Worm (Caenorhabditis elegans) whole organism, L2 larva: ENCODE data around the gene C06A1.6.
A peak's percentile ranks its signal among the peaks of the same experiment; 100 is the strongest.

Source experiments
- C34F6.9 ChIP-seq: fragments of 150-350 bp; optimal IDR thresholded peaks from 2 replicates; lab custom pipeline; 2014; ENCODE audit warnings: missing biosample characterization, missing genetic modification characterization
- R02D3.7 ChIP-seq: fragments of 150-350 bp; optimal IDR thresholded peaks from 2 replicates; lab custom pipeline; 2014; ENCODE audit warnings: missing biosample characterization, missing genetic modification characterization
- Y55F3AM.14 ChIP-seq: fragments of 200-800 bp; sonication (Bioruptor generic); optimal IDR thresholded peaks from 2 replicates; lab custom pipeline; 2018; ENCODE audit warnings: mild to moderate bottlenecking, missing genetic modification characterization, missing compliant biosample characterization
- alr-1 ChIP-seq: fragments of 150-350 bp; optimal IDR thresholded peaks from 2 replicates; lab custom pipeline; 2014; ENCODE audit warnings: missing biosample characterization, missing genetic modification characterization
- aly-2 ChIP-seq: fragments of 150-350 bp; optimal IDR thresholded peaks from 2 replicates; lab custom pipeline; 2014; ENCODE audit warnings: missing biosample characterization, missing genetic modification characterization
- ceh-16 ChIP-seq: fragments of 150-350 bp; optimal IDR thresholded peaks from 2 replicates; lab custom pipeline; 2014; ENCODE audit warnings: missing biosample characterization, missing genetic modification characterization
- ceh-82 ChIP-seq: fragments of 150-350 bp; optimal IDR thresholded peaks from 2 replicates; lab custom pipeline; 2014; ENCODE audit warnings: missing biosample characterization, missing genetic modification characterization
- crh-2 ChIP-seq: sonication (generic microtip); optimal IDR thresholded peaks from 2 replicates; lab custom pipeline; 2017; ENCODE audit warnings: missing biosample characterization, missing genetic modification characterization
- egl-27 ChIP-seq: sonication (generic microtip); optimal IDR thresholded peaks from 3 replicates; lab custom pipeline; 2017; ENCODE audit warnings: missing biosample characterization, missing genetic modification reagents, missing genetic modification characterization
- elt-1 ChIP-seq: fragments of 150-350 bp; optimal IDR thresholded peaks from 2 replicates; lab custom pipeline; 2014; ENCODE audit warnings: missing biosample characterization, missing genetic modification characterization
- elt-3 ChIP-seq: sonication (generic microtip); optimal IDR thresholded peaks from 2 replicates; lab custom pipeline; 2017; ENCODE audit warnings: missing biosample characterization, missing genetic modification characterization
- fos-1 ChIP-seq: fragments of 150-350 bp; optimal IDR thresholded peaks from 2 replicates; lab custom pipeline; 2014; ENCODE audit warnings: missing biosample characterization, missing genetic modification characterization
- gmeb-1 ChIP-seq: fragments of 150-350 bp; optimal IDR thresholded peaks from 2 replicates; lab custom pipeline; 2014; ENCODE audit warnings: missing biosample characterization, missing genetic modification characterization
- lin-13 ChIP-seq: fragments of 150-350 bp; optimal IDR thresholded peaks from 2 replicates; lab custom pipeline; 2014; ENCODE audit warnings: missing biosample characterization, missing genetic modification reagents, missing genetic modification characterization
- lin-39 ChIP-seq: fragments of 150-350 bp; optimal IDR thresholded peaks from 2 replicates; lab custom pipeline; 2014; ENCODE audit warnings: missing biosample characterization, missing genetic modification reagents, missing genetic modification characterization
- mab-5 ChIP-seq: fragments of 150-350 bp; optimal IDR thresholded peaks from 2 replicates; lab custom pipeline; 2014; ENCODE audit warnings: missing biosample characterization, missing genetic modification characterization
- mbf-1 ChIP-seq: sonication (generic microtip); optimal IDR thresholded peaks from 2 replicates; lab custom pipeline; 2017; ENCODE audit warnings: missing biosample characterization, missing genetic modification characterization
- mdl-1 ChIP-seq, 2 experiments: fragments of 150-350 bp in 1 of 2; sonication (generic microtip) in 1 of 2; optimal IDR thresholded peaks; 2 replicates each; lab custom pipeline; 2017; ENCODE audit warnings: missing biosample characterization in 2 of 2, missing genetic modification characterization in 2 of 2
- nhr-10 ChIP-seq: sonication (generic microtip); optimal IDR thresholded peaks from 2 replicates; lab custom pipeline; 2017; ENCODE audit warnings: missing biosample characterization, missing genetic modification characterization
- nhr-11 ChIP-seq: fragments of 150-350 bp; optimal IDR thresholded peaks from 2 replicates; lab custom pipeline; 2014; ENCODE audit warnings: missing biosample characterization, missing genetic modification characterization
- nhr-12 ChIP-seq: fragments of 150-350 bp; optimal IDR thresholded peaks from 2 replicates; lab custom pipeline; 2014; ENCODE audit warnings: missing biosample characterization, missing genetic modification characterization
- nhr-129 ChIP-seq: fragments of 150-350 bp; optimal IDR thresholded peaks from 2 replicates; lab custom pipeline; 2014; ENCODE audit warnings: missing biosample characterization, missing genetic modification characterization
- nhr-6 ChIP-seq: fragments of 150-350 bp; optimal IDR thresholded peaks from 2 replicates; lab custom pipeline; 2014; ENCODE audit warnings: missing biosample characterization, missing genetic modification characterization
- nhr-77 ChIP-seq: fragments of 150-350 bp; optimal IDR thresholded peaks from 2 replicates; lab custom pipeline; 2014; ENCODE audit warnings: missing biosample characterization, missing genetic modification characterization
- peb-1 ChIP-seq: fragments of 150-350 bp; optimal IDR thresholded peaks from 2 replicates; lab custom pipeline; 2014; ENCODE audit warnings: missing biosample characterization, missing genetic modification characterization
- sem-4 ChIP-seq: fragments of 150-350 bp; optimal IDR thresholded peaks from 2 replicates; lab custom pipeline; 2014; ENCODE audit warnings: missing biosample characterization, missing genetic modification reagents, missing genetic modification characterization
- skn-1 ChIP-seq: sonication (generic microtip); optimal IDR thresholded peaks from 2 replicates; lab custom pipeline; 2017; ENCODE audit warnings: missing biosample characterization, missing genetic modification characterization
- sma-3 ChIP-seq: sonication (generic microtip); optimal IDR thresholded peaks from 2 replicates; lab custom pipeline; 2016; ENCODE audit warnings: missing genetic modification reagents, missing genetic modification characterization, missing compliant biosample characterization
- sma-9 ChIP-seq, 2 experiments: fragments of 150-350 bp in 1 of 2; sonication (generic microtip) in 1 of 2; optimal IDR thresholded peaks; 2 replicates each; lab custom pipeline; 2014 to 2016; ENCODE audit warnings: missing genetic modification characterization in 2 of 2, mild to moderate bottlenecking in 1 of 2, missing biosample characterization in 1 of 2, missing compliant biosample characterization in 1 of 2, missing genetic modification reagents in 1 of 2, moderate library complexity in 1 of 2
- snpc-4 ChIP-seq: fragments of 150-350 bp; optimal IDR thresholded peaks from 2 replicates; lab custom pipeline; 2014; ENCODE audit warnings: missing biosample characterization, missing genetic modification characterization
- unc-39 ChIP-seq: fragments of 150-350 bp; optimal IDR thresholded peaks from 2 replicates; lab custom pipeline; 2014; ENCODE audit warnings: missing biosample characterization, missing genetic modification characterization
- unc-55 ChIP-seq: fragments of 150-350 bp; sonication (generic microtip); optimal IDR thresholded peaks from 3 replicates; lab custom pipeline; 2014; ENCODE audit warnings: missing biosample characterization, missing genetic modification reagents, missing genetic modification characterization
- unc-62 ChIP-seq: fragments of 150-350 bp; optimal IDR thresholded peaks from 2 replicates; lab custom pipeline; 2014; ENCODE audit warnings: missing biosample characterization, missing genetic modification reagents, missing genetic modification characterization
- zag-1 ChIP-seq: fragments of 150-350 bp; optimal IDR thresholded peaks from 2 replicates; lab custom pipeline; 2014; ENCODE audit warnings: missing biosample characterization, missing genetic modification characterization
- ztf-1 ChIP-seq: fragments of 200-800 bp; sonication (Bioruptor generic); conservative IDR thresholded peaks from 2 replicates; pipeline ENCODE4 v1.3.6; 2022; ENCODE audit warnings: missing genetic modification characterization, missing compliant biosample characterization
- ztf-11 ChIP-seq: sonication (generic microtip); optimal IDR thresholded peaks from 2 replicates; lab custom pipeline; 2017; ENCODE audit warnings: missing biosample characterization, missing genetic modification characterization
- ztf-4 ChIP-seq: fragments of 150-350 bp; optimal IDR thresholded peaks from 2 replicates; lab custom pipeline; 2014; ENCODE audit warnings: missing biosample characterization, missing genetic modification characterization

Gene C06A1.6

DNA sequence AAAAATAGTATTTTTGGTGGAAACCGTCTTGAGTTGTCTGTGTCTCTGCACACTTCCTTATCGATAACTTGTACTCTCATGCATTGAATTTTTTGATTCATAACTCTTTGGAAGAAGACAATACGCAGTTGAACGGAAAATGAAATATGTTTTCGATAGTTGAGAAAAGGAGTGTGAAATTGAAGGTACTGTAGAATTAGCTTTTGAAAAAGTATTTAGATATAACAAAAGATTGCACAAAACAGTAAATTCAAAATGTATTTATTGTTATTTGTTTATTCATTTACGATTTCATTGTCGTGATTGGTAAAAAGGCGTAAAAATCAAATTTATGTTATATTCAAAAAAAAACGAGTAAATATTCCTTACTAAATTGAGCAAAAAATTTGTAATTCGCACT, 32.0 kb upstream of the C06A1.6 start, which contains the start of gene C14A4.7:
TSS of gene C14A4.7 (minus strand) at position 101 of the 400 bp plus-strand sequence.
- no peak for TF ChIP-seq ceh-82 (tag; lab: Kevin White, UChicago)
- peak; percentile 37 for TF ChIP-seq fos-1 (tag; lab: Kevin White, UChicago)
- TF ChIP-seq, all 48 proteins: peak for 1

ce11 chrII:10594758-10595157, 30.3 kb upstream of the C06A1.6 start, which contains the start of gene C14A4.6:
C14A4.6 (minus strand) TSS chrII:10594776.
- no peak for TF ChIP-seq lin-39 (tag; lab: Kevin White, UChicago)
- peak; percentile 54 for TF ChIP-seq crh-2
- TF ChIP-seq unc-55 (GFP tag; lab: Kevin White, UChicago) = no peak
- TF ChIP-seq ztf-1 (GFP tag; lab: Robert Waterston, UW) = no peak
- TF ChIP-seq ztf-11 (tag; lab: Kevin White, UChicago) = no peak
- peak; percentile 74 for TF ChIP-seq fos-1 (tag; lab: Kevin White, UChicago)
- TF ChIP-seq, all 48 proteins: peak for 2

- no peak for TF ChIP-seq mab-5 (tag; lab: Kevin White, UChicago)
- no peak for TF ChIP-seq ceh-16 (tag; lab: Kevin White, UChicago)
- no peak for TF ChIP-seq snpc-4 (tag; lab: Kevin White, UChicago)
- no peak for TF ChIP-seq gmeb-1 (tag; lab: Kevin White, UChicago)
- TF ChIP-seq nhr-77 (tag; lab: Kevin White, UChicago) = no peak
- TF ChIP-seq ztf-4 (tag; lab: Kevin White, UChicago) = no peak
- TF ChIP-seq alr-1 (tag; lab: Kevin White, UChicago) = no peak
- no peak for TF ChIP-seq elt-1 (tag; lab: Kevin White, UChicago)
- TF ChIP-seq R02D3.7 (tag; lab: Kevin White, UChicago) = no peak
- TF ChIP-seq unc-55 (GFP tag; lab: Kevin White, UChicago) = no peak
- no peak for TF ChIP-seq egl-27 (tag; lab: Kevin White, UChicago)
- no peak for TF ChIP-seq unc-62 (GFP tag; lab: Kevin White, UChicago)
- no peak for TF ChIP-seq crh-2
- no peak for TF ChIP-seq sem-4 (tag; lab: Kevin White, UChicago)
- no peak for TF ChIP-seq nhr-129 (tag; lab: Kevin White, UChicago)
- no peak for TF ChIP-seq sma-9 (GFP tag; optimal IDR thresholded peaks at IDR 0.05; lab: Kevin White, UChicago)
- no peak for TF ChIP-seq sma-9 (tag; optimal IDR thresholded peaks at IDR 0.05; lab: Kevin White, UChicago)
- TF ChIP-seq, all 48 proteins: peak for 0
Measured at ce11 chrII:10594312-10594711, 29.8 kb upstream of the C06A1.6 start.

DNA sequence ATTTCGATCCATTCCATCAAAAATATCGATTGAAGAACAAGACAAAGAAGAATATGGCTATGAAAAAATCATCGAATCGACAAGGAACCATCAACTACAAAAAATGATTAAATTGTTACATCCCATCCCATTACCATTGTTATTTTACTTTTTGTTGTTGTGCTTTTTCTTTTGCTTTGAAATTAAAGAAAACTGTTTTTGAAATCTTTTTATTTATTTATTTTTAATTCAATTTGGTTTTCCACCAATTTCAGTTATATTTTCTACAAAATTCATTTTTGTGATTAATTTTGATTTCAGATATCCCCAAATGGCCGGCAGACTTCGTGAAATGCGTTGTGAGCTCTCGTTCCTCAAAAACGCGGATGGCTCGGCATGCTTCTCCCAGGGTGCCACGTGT, 28.0 kb upstream of the C06A1.6 start, which contains the start of gene crn-5:
TSS of gene crn-5 (plus strand) at position 301 of the 400 bp plus-strand sequence.
- no peak for TF ChIP-seq crh-2

ce11 chrII:10587742-10588141, 23.3 kb upstream of the C06A1.6 start, which contains the start of gene crn-3:
crn-3 (plus strand) TSS chrII:10588042.
- TF ChIP-seq elt-1 (tag; lab: Kevin White, UChicago) (no peak), sem-4 (tag; lab: Kevin White, UChicago) (no peak), ztf-11 (tag; lab: Kevin White, UChicago) (no peak), fos-1 (tag; lab: Kevin White, UChicago) (no peak), nhr-11 (tag; lab: Kevin White, UChicago) (no peak), mbf-1 (tag; lab: Kevin White, UChicago) (no peak), crh-2 (no peak), Y55F3AM.14 (GFP tag; lab: Kevin White, UChicago) (no peak), mdl-1 (tag; optimal IDR thresholded peaks at IDR 0.05; lab: Kevin White, UChicago) (no peak), unc-39 (tag; lab: Kevin White, UChicago) (no peak), C34F6.9 (tag; lab: Kevin White, UChicago) (no peak), sma-3 (no peak), nhr-12 (tag; lab: Kevin White, UChicago) (no peak), ceh-82 (tag; lab: Kevin White, UChicago) (no peak), unc-62 (GFP tag; lab: Kevin White, UChicago) (no peak), peb-1 (tag; lab: Kevin White, UChicago) (no peak), nhr-10 (no peak), ceh-16 (tag; lab: Kevin White, UChicago) (no peak)

- TF ChIP-seq lin-13 (no peak), nhr-6 (tag; lab: Kevin White, UChicago) (no peak), egl-27 (tag; lab: Kevin White, UChicago) (no peak), mdl-1 (tag; optimal IDR thresholded peaks at IDR 0.05; lab: Kevin White, UChicago) (no peak), ceh-82 (tag; lab: Kevin White, UChicago) (no peak), sma-9 (GFP tag; optimal IDR thresholded peaks at IDR 0.05; lab: Kevin White, UChicago) (no peak), sma-9 (tag; optimal IDR thresholded peaks at IDR 0.05; lab: Kevin White, UChicago) (no peak), aly-2 (tag; lab: Kevin White, UChicago) (no peak), fos-1 (tag; lab: Kevin White, UChicago) (no peak), nhr-11 (tag; lab: Kevin White, UChicago) (no peak), Y55F3AM.14 (GFP tag; lab: Kevin White, UChicago) (no peak), skn-1 (tag; lab: Kevin White, UChicago) (no peak), snpc-4 (tag; lab: Kevin White, UChicago) (no peak), alr-1 (tag; lab: Kevin White, UChicago) (no peak), ztf-4 (tag; lab: Kevin White, UChicago) (no peak), unc-55 (GFP tag; lab: Kevin White, UChicago) (no peak), elt-3 (tag; lab: Kevin White, UChicago) (no peak), zag-1 (tag; lab: Kevin White, UChicago) (no peak), sem-4 (tag; lab: Kevin White, UChicago) (no peak)
Measured at ce11 chrII:10584036-10584435, 19.6 kb upstream of the C06A1.6 start, which contains the start of gene algn-9. algn-9 (plus strand) TSS chrII:10584336.
